Worm (Caenorhabditis elegans) whole organism, L3 larva: ENCODE results near the gene eat-17.

Source experiments
- fkh-10 ChIP-seq: sonication (generic microtip); optimal IDR thresholded peaks from 2 replicates; lab custom pipeline; 2017; ENCODE audit warnings: missing biosample characterization, missing genetic modification reagents, missing genetic modification characterization
- lin-39 ChIP-seq: fragments of 150-350 bp; optimal IDR thresholded peaks from 2 replicates; lab custom pipeline; 2018; ENCODE audit warnings: missing biosample characterization, missing genetic modification reagents, missing genetic modification characterization

ce11 chrX:16402303-16402702 lies 14.3 kb downstream of the eat-17 start:
- TF ChIP-seq lin-39 (tag; lab: Kevin White, UChicago) (peak; percentile 91), fkh-10 (no peak)
